Worm (Caenorhabditis elegans): ENCODE results near the gene C45B2.2.

Gene C45B2.2

ce11 chrX:6082660-6083059 lies 1.9 kb upstream of the C45B2.2 start, which contains the start of gene C45B2.3:
Gene C45B2.3, plus strand, starts transcription at chrX:6082960.
- TF ChIP-seq lin-11 (tag; optimal IDR thresholded peaks at IDR 0.05) (no peak), nhr-11 (tag; optimal IDR thresholded peaks at IDR 0.05) (no peak)

- TF ChIP-seq alr-1 (tag; optimal IDR thresholded peaks at IDR 0.05) (no peak), sma-3 (GFP tag; optimal IDR thresholded peaks at IDR 0.05) (no peak), crh-2 (tag; optimal IDR thresholded peaks at IDR 0.05) (no peak), skn-1 (tag; optimal IDR thresholded peaks at IDR 0.05) (no peak), unc-62 (GFP tag; optimal IDR thresholded peaks at IDR 0.05) (no peak), lin-39 (tag; optimal IDR thresholded peaks at IDR 0.05) (no peak), ZK546.5 (tag; optimal IDR thresholded peaks at IDR 0.05) (no peak), F13H6.1 (tag; optimal IDR thresholded peaks at IDR 0.05) (no peak), nhr-23 (tag; optimal IDR thresholded peaks at IDR 0.05) (no peak), zag-1 (tag; optimal IDR thresholded peaks at IDR 0.05) (no peak), nhr-12 (tag; optimal IDR thresholded peaks at IDR 0.05) (no peak), Y55F3AM.14 (GFP tag; optimal IDR thresholded peaks at IDR 0.05) (no peak), ztf-4 (tag; optimal IDR thresholded peaks at IDR 0.05) (no peak), nhr-77 (tag; optimal IDR thresholded peaks at IDR 0.05) (no peak), ztf-1 (GFP tag; conservative IDR thresholded peaks at IDR 0.05) (no peak), mbf-1 (tag; optimal IDR thresholded peaks at IDR 0.05) (no peak), C34F6.9 (tag; optimal IDR thresholded peaks at IDR 0.05) (no peak), ama-1 (optimal IDR thresholded peaks at IDR 0.05) (no peak)
Measured at ce11 chrX:6085824-6086223, 1.3 kb downstream of the C45B2.2 start, which contains the start of gene C45B2.1. Gene C45B2.1, plus strand, starts transcription at chrX:6086124.

- TF ChIP-seq aly-2 (tag; optimal IDR thresholded peaks at IDR 0.05) (no peak), nhr-129 (tag; optimal IDR thresholded peaks at IDR 0.05) (no peak), nhr-25 (tag; optimal IDR thresholded peaks at IDR 0.05) (peak; percentile 8), nhr-10 (tag; optimal IDR thresholded peaks at IDR 0.05) (no peak)
Measured at ce11 chrX:6087676-6088075, 3.1 kb downstream of the C45B2.2 start, which contains the start of gene C45B2.8. Gene C45B2.8, plus strand, starts transcription at chrX:6087976.

- no peak for TF ChIP-seq zag-1 (tag; optimal IDR thresholded peaks at IDR 0.05)
- no peak for TF ChIP-seq peb-1 (tag; optimal IDR thresholded peaks at IDR 0.05)
- no peak for TF ChIP-seq nhr-6 (tag; optimal IDR thresholded peaks at IDR 0.05)
- TF ChIP-seq ztf-11 (tag; optimal IDR thresholded peaks at IDR 0.05) = no peak
- TF ChIP-seq F13H6.1 (tag; optimal IDR thresholded peaks at IDR 0.05) = no peak
- TF ChIP-seq lin-11 (tag; optimal IDR thresholded peaks at IDR 0.05) = no peak
- TF ChIP-seq mbf-1 (tag; optimal IDR thresholded peaks at IDR 0.05) = no peak
- no peak for TF ChIP-seq skn-1 (tag; optimal IDR thresholded peaks at IDR 0.05)
- TF ChIP-seq elt-3 (tag; optimal IDR thresholded peaks at IDR 0.05) = no peak
- peak; percentile 75 for TF ChIP-seq nhr-11 (tag; optimal IDR thresholded peaks at IDR 0.05)
- no peak for TF ChIP-seq alr-1 (tag; optimal IDR thresholded peaks at IDR 0.05)
- TF ChIP-seq sma-3 (GFP tag; optimal IDR thresholded peaks at IDR 0.05) = peak; percentile 45
- no peak for TF ChIP-seq ztf-4 (tag; optimal IDR thresholded peaks at IDR 0.05)
- TF ChIP-seq lin-13 (GFP tag; optimal IDR thresholded peaks at IDR 0.05) = peak; percentile 25
- TF ChIP-seq R02D3.7 (tag; optimal IDR thresholded peaks at IDR 0.05) = no peak
- TF ChIP-seq nhr-21 (tag; optimal IDR thresholded peaks at IDR 0.05) = peak; percentile 44
- TF ChIP-seq unc-62 (GFP tag; optimal IDR thresholded peaks at IDR 0.05) = no peak
- TF ChIP-seq crh-2 (tag; optimal IDR thresholded peaks at IDR 0.05) = peak; percentile 3
- peak; percentile 13 for TF ChIP-seq fos-1 (tag; optimal IDR thresholded peaks at IDR 0.05)
- TF ChIP-seq mdl-1 (tag; optimal IDR thresholded peaks at IDR 0.05) = no peak
Measured at ce11 chrX:6088718-6089117, 4.2 kb downstream of the C45B2.2 start.

- TF ChIP-seq C34F6.9 (tag; optimal IDR thresholded peaks at IDR 0.05) (no peak), unc-55 (GFP tag; optimal IDR thresholded peaks at IDR 0.05) (no peak), lsy-2 (tag; optimal IDR thresholded peaks at IDR 0.05) (no peak), ama-1 (optimal IDR thresholded peaks at IDR 0.05) (no peak), Y55F3AM.14 (GFP tag; optimal IDR thresholded peaks at IDR 0.05) (no peak), aly-2 (tag; optimal IDR thresholded peaks at IDR 0.05) (no peak), nhr-12 (tag; optimal IDR thresholded peaks at IDR 0.05) (no peak), unc-62 (GFP tag; optimal IDR thresholded peaks at IDR 0.05) (no peak), blmp-1 (tag; optimal IDR thresholded peaks at IDR 0.05; ENCODE audit: insufficient read depth) (no peak), ztf-4 (tag; optimal IDR thresholded peaks at IDR 0.05) (no peak), lin-13 (GFP tag; optimal IDR thresholded peaks at IDR 0.05) (no peak), ZK546.5 (tag; optimal IDR thresholded peaks at IDR 0.05) (no peak), peb-1 (tag; optimal IDR thresholded peaks at IDR 0.05) (no peak), gmeb-1 (tag; optimal IDR thresholded peaks at IDR 0.05) (no peak), sem-4 (tag; optimal IDR thresholded peaks at IDR 0.05) (no peak), nhr-77 (tag; optimal IDR thresholded peaks at IDR 0.05) (no peak), skn-1 (tag; optimal IDR thresholded peaks at IDR 0.05) (no peak)
Measured at ce11 chrX:6090779-6091178, 6.2 kb downstream of the C45B2.2 start.
